ENCODE assay signal across 3 fruit fly cellular contexts in the genomic region with DNA sequence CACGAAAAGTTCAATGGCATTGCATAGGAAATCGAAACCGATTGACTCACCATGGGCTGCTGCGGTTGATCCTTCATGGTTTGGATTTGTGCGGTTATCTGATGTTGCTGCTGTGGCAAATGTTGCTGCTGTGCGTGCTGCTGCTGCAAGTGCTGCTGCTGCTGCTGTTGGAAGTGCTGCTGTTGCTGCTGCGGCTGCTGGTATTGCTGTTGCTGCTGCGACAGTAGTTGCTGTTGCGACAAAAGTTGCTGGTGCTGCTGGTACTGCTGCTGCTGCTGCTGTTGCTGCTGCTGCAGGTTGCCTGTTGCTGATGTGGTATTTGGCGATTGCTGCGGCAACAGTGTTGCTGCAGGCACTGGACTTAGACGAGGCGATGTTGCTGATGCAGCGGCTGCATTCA.
TF ChIP-seq lines count a peak whose summit lies in the region.

No protein-coding gene starts in this region.

TF ChIP-seq in whole organism, prepupa, 60 proteins besides CTCF, POLR2A, EP300 and RAD21:
- TF ChIP-seq CG1621 (tag; optimal IDR thresholded peaks at IDR 0.05; lab: Kevin White, UChicago) = no peak
- peak; percentile 39; the same call in 1 of the 3 replicates for TF ChIP-seq CG8119 (GFP tag; IDR thresholded peaks at IDR 0.05; lab: Robert Waterston, UW)
- TF ChIP-seq dsx (GFP tag; optimal IDR thresholded peaks at IDR 0.05; lab: Kevin White, UChicago; ENCODE audit: poor library complexity, severe bottlenecking) = peak; percentile 8
- peak; percentile 73 for TF ChIP-seq CG3919 (GFP tag; optimal IDR thresholded peaks at IDR 0.05; lab: Kevin White, UChicago)
TF ChIP-seq in whole organism, prepupa: peak in this region for 3.

TF ChIP-seq in whole organism, pupa, 21 proteins besides CTCF, POLR2A, EP300 and RAD21:
- TF ChIP-seq CG4496 (GFP tag; IDR thresholded peaks at IDR 0.05; lab: Robert Waterston, UW) (0 out of 3 replicates have a peak, but pooled peaks have one; percentile 37), EcR (GFP tag; optimal IDR thresholded peaks at IDR 0.05; lab: Kevin White, UChicago) (no peak), CG12605 (GFP tag; IDR thresholded peaks at IDR 0.05; lab: Robert Waterston, UW) (0 out of 2 replicates have a peak, but pooled peaks have one; percentile 18), fd96Ca (GFP tag; IDR thresholded peaks at IDR 0.05; lab: Robert Waterston, UW) (no peak), D1 (tag; optimal IDR thresholded peaks at IDR 0.05; lab: Kevin White, UChicago) (no peak), CG17806 (tag; optimal IDR thresholded peaks at IDR 0.05; lab: Kevin White, UChicago) (no peak), CG8159 (tag; optimal IDR thresholded peaks at IDR 0.05; lab: Kevin White, UChicago) (no peak), Ets98B (GFP tag; IDR thresholded peaks at IDR 0.05; lab: Robert Waterston, UW) (0 out of 2 replicates have a peak, but pooled peaks have one; percentile 10), CG15710 (tag; optimal IDR thresholded peaks at IDR 0.05; lab: Kevin White, UChicago) (no peak)

TF ChIP-seq in whole organism, wandering third instar larva, 38 proteins besides CTCF, POLR2A, EP300 and RAD21:
- TF ChIP-seq Dfd (GFP tag; optimal IDR thresholded peaks at IDR 0.05; lab: Kevin White, UChicago) = peak; percentile 98
- no peak for TF ChIP-seq lola (GFP tag; optimal IDR thresholded peaks at IDR 0.05; lab: Kevin White, UChicago)
